Fruit fly (Drosophila melanogaster): ENCODE measurements around the gene CG13046.

dm6 chr3L:16323372-16323771, 35.1 kb upstream of the CG13046 start, which contains the start of gene CG13059:
- no peak for TF ChIP-seq foxo (GFP tag; optimal IDR thresholded peaks at IDR 0.05)
- TF ChIP-seq Dfd (GFP tag; optimal IDR thresholded peaks at IDR 0.05): no peak
- TF ChIP-seq pan (optimal IDR thresholded peaks at IDR 0.05): no peak
- TF ChIP-seq GATAd (GFP tag; optimal IDR thresholded peaks at IDR 0.05): no peak
- TF ChIP-seq OdsH (GFP tag; optimal IDR thresholded peaks at IDR 0.05): no peak
- TF ChIP-seq CG32264 (GFP tag; optimal IDR thresholded peaks at IDR 0.05): no peak
- no peak for TF ChIP-seq Myc (optimal IDR thresholded peaks at IDR 0.05)
- no peak for TF ChIP-seq CG9705 (GFP tag; optimal IDR thresholded peaks at IDR 0.05)
- TF ChIP-seq Hr78 (GFP tag; optimal IDR thresholded peaks at IDR 0.05): no peak
- TF ChIP-seq br (GFP tag; optimal IDR thresholded peaks at IDR 0.05): no peak

All from whole organism, wandering third instar larva.